Worm (Caenorhabditis elegans) whole organism, L2 larva: ENCODE data around the gene col-169.

ENCODE experiments used
- C34F6.9 ChIP-seq: fragments of 150-350 bp; optimal IDR thresholded peaks from 2 replicates; lab custom pipeline; 2014; ENCODE audit warnings: missing biosample characterization, missing genetic modification characterization
- F13H6.1 ChIP-seq: sonication (generic microtip); optimal IDR thresholded peaks from 2 replicates; lab custom pipeline; 2016; ENCODE audit warnings: missing genetic modification characterization, missing compliant biosample characterization
- R02D3.7 ChIP-seq: fragments of 150-350 bp; optimal IDR thresholded peaks from 2 replicates; lab custom pipeline; 2014; ENCODE audit warnings: missing biosample characterization, missing genetic modification characterization
- Y55F3AM.14 ChIP-seq: fragments of 200-800 bp; sonication (Bioruptor generic); optimal IDR thresholded peaks from 2 replicates; lab custom pipeline; 2018; ENCODE audit warnings: mild to moderate bottlenecking, missing genetic modification characterization, missing compliant biosample characterization
- ZK546.5 ChIP-seq: sonication (generic microtip); optimal IDR thresholded peaks from 2 replicates; lab custom pipeline; 2017; ENCODE audit warnings: missing biosample characterization, missing genetic modification characterization
- alr-1 ChIP-seq: fragments of 150-350 bp; optimal IDR thresholded peaks from 2 replicates; lab custom pipeline; 2014; ENCODE audit warnings: missing biosample characterization, missing genetic modification characterization
- ama-1 ChIP-seq: fragments of 150-350 bp; optimal IDR thresholded peaks from 2 replicates; lab custom pipeline; 2018; ENCODE audit warnings: inconsistent platforms
- blmp-1 ChIP-seq: sonication (generic microtip); optimal IDR thresholded peaks from 2 replicates; lab custom pipeline; 2017; ENCODE audit warnings: missing genetic modification characterization, mild to moderate bottlenecking, missing compliant biosample characterization, antibody characterized with exemption, moderate library complexity; ENCODE audit not compliant: insufficient read depth
- ceh-16 ChIP-seq: fragments of 150-350 bp; optimal IDR thresholded peaks from 2 replicates; lab custom pipeline; 2014; ENCODE audit warnings: missing biosample characterization, missing genetic modification characterization
- ceh-82 ChIP-seq: fragments of 150-350 bp; optimal IDR thresholded peaks from 2 replicates; lab custom pipeline; 2014; ENCODE audit warnings: missing biosample characterization, missing genetic modification characterization
- crh-2 ChIP-seq: sonication (generic microtip); optimal IDR thresholded peaks from 2 replicates; lab custom pipeline; 2017; ENCODE audit warnings: missing biosample characterization, missing genetic modification characterization
- dmd-4 ChIP-seq: sonication (generic microtip); optimal IDR thresholded peaks from 2 replicates; lab custom pipeline; 2017; ENCODE audit warnings: missing biosample characterization, missing genetic modification characterization
- egl-27 ChIP-seq: sonication (generic microtip); optimal IDR thresholded peaks from 3 replicates; lab custom pipeline; 2017; ENCODE audit warnings: missing biosample characterization, missing genetic modification reagents, missing genetic modification characterization
- elt-1 ChIP-seq: fragments of 150-350 bp; optimal IDR thresholded peaks from 2 replicates; lab custom pipeline; 2014; ENCODE audit warnings: missing biosample characterization, missing genetic modification characterization
- fos-1 ChIP-seq: fragments of 150-350 bp; optimal IDR thresholded peaks from 2 replicates; lab custom pipeline; 2014; ENCODE audit warnings: missing biosample characterization, missing genetic modification characterization
- gmeb-1 ChIP-seq: fragments of 150-350 bp; optimal IDR thresholded peaks from 2 replicates; lab custom pipeline; 2014; ENCODE audit warnings: missing biosample characterization, missing genetic modification characterization
- lin-11 ChIP-seq: fragments of 150-350 bp; sonication (generic microtip); optimal IDR thresholded peaks from 2 replicates; lab custom pipeline; 2014; ENCODE audit warnings: missing biosample characterization, missing genetic modification characterization, inconsistent platforms, mixed read lengths
- lin-13 ChIP-seq: fragments of 150-350 bp; optimal IDR thresholded peaks from 2 replicates; lab custom pipeline; 2014; ENCODE audit warnings: missing biosample characterization, missing genetic modification reagents, missing genetic modification characterization
- mab-5 ChIP-seq: fragments of 150-350 bp; optimal IDR thresholded peaks from 2 replicates; lab custom pipeline; 2014; ENCODE audit warnings: missing biosample characterization, missing genetic modification characterization
- nhr-10 ChIP-seq: sonication (generic microtip); optimal IDR thresholded peaks from 2 replicates; lab custom pipeline; 2017; ENCODE audit warnings: missing biosample characterization, missing genetic modification characterization
- nhr-12 ChIP-seq: fragments of 150-350 bp; optimal IDR thresholded peaks from 2 replicates; lab custom pipeline; 2014; ENCODE audit warnings: missing biosample characterization, missing genetic modification characterization
- nhr-129 ChIP-seq: fragments of 150-350 bp; optimal IDR thresholded peaks from 2 replicates; lab custom pipeline; 2014; ENCODE audit warnings: missing biosample characterization, missing genetic modification characterization
- nhr-21 ChIP-seq: fragments of 150-350 bp; optimal IDR thresholded peaks from 2 replicates; lab custom pipeline; 2014; ENCODE audit warnings: missing biosample characterization, missing genetic modification characterization
- nhr-23 ChIP-seq: fragments of 150-350 bp; optimal IDR thresholded peaks from 2 replicates; lab custom pipeline; 2014; ENCODE audit warnings: missing biosample characterization, missing genetic modification reagents, missing genetic modification characterization
- nhr-237 ChIP-seq: fragments of 150-350 bp; optimal IDR thresholded peaks from 2 replicates; lab custom pipeline; 2014; ENCODE audit warnings: missing biosample characterization, missing genetic modification characterization
- nhr-25 ChIP-seq: fragments of 150-350 bp; sonication (generic microtip); optimal IDR thresholded peaks from 3 replicates; lab custom pipeline; 2014; ENCODE audit warnings: missing biosample characterization, missing genetic modification characterization
- peb-1 ChIP-seq: fragments of 150-350 bp; optimal IDR thresholded peaks from 2 replicates; lab custom pipeline; 2014; ENCODE audit warnings: missing biosample characterization, missing genetic modification characterization
- sem-4 ChIP-seq: fragments of 150-350 bp; optimal IDR thresholded peaks from 2 replicates; lab custom pipeline; 2014; ENCODE audit warnings: missing biosample characterization, missing genetic modification reagents, missing genetic modification characterization
- sma-3 ChIP-seq: sonication (generic microtip); optimal IDR thresholded peaks from 2 replicates; lab custom pipeline; 2016; ENCODE audit warnings: missing genetic modification reagents, missing genetic modification characterization, missing compliant biosample characterization
- sma-9 ChIP-seq, 2 experiments: fragments of 150-350 bp in 1 of 2; sonication (generic microtip) in 1 of 2; optimal IDR thresholded peaks; 2 replicates each; lab custom pipeline; 2014 to 2016; ENCODE audit warnings: missing genetic modification characterization in 2 of 2, mild to moderate bottlenecking in 1 of 2, missing biosample characterization in 1 of 2, missing compliant biosample characterization in 1 of 2, missing genetic modification reagents in 1 of 2, moderate library complexity in 1 of 2
- unc-39 ChIP-seq: fragments of 150-350 bp; optimal IDR thresholded peaks from 2 replicates; lab custom pipeline; 2014; ENCODE audit warnings: missing biosample characterization, missing genetic modification characterization
- unc-55 ChIP-seq: fragments of 150-350 bp; sonication (generic microtip); optimal IDR thresholded peaks from 3 replicates; lab custom pipeline; 2014; ENCODE audit warnings: missing biosample characterization, missing genetic modification reagents, missing genetic modification characterization
- zag-1 ChIP-seq: fragments of 150-350 bp; optimal IDR thresholded peaks from 2 replicates; lab custom pipeline; 2014; ENCODE audit warnings: missing biosample characterization, missing genetic modification characterization
- ztf-1 ChIP-seq: fragments of 200-800 bp; sonication (Bioruptor generic); conservative IDR thresholded peaks from 2 replicates; pipeline ENCODE4 v1.3.6; 2022; ENCODE audit warnings: missing genetic modification characterization, missing compliant biosample characterization
- ztf-11 ChIP-seq: sonication (generic microtip); optimal IDR thresholded peaks from 2 replicates; lab custom pipeline; 2017; ENCODE audit warnings: missing biosample characterization, missing genetic modification characterization
- ztf-4 ChIP-seq: fragments of 150-350 bp; optimal IDR thresholded peaks from 2 replicates; lab custom pipeline; 2014; ENCODE audit warnings: missing biosample characterization, missing genetic modification characterization

col-169 gene

ce11 chrX:6333998-6334397, 5.0 kb downstream of the col-169 start, which contains the start of gene col-171:
TSS of gene col-171 (plus strand) at chrX:6334298.
- no peak for TF ChIP-seq sma-3 (GFP tag; lab: Kevin White, UChicago)
- no peak for TF ChIP-seq nhr-129 (tag; lab: Kevin White, UChicago)
- no peak for TF ChIP-seq mab-5
- TF ChIP-seq egl-27: no peak
- no peak for TF ChIP-seq nhr-23
- no peak for TF ChIP-seq sma-9 (GFP tag; optimal IDR thresholded peaks at IDR 0.05; lab: Kevin White, UChicago)
- TF ChIP-seq sma-9 (tag; optimal IDR thresholded peaks at IDR 0.05; lab: Kevin White, UChicago): no peak
- TF ChIP-seq, all 48 proteins: peak for 0

ce11 chrX:6334602-6335001, 5.6 kb downstream of the col-169 start:
- no peak for TF ChIP-seq sma-3 (GFP tag; lab: Kevin White, UChicago)
- 0 out of 2 replicates have a peak, but pooled peaks have one; percentile 76 for TF ChIP-seq ztf-1 (GFP tag; lab: Robert Waterston, UW)

ce11 chrX:6337338-6337737, 8.4 kb downstream of the col-169 start:
- TF ChIP-seq nhr-25 (tag; lab: Kevin White, UChicago): no peak
- TF ChIP-seq nhr-23: no peak
- TF ChIP-seq nhr-12: no peak

- TF ChIP-seq crh-2: no peak
- TF ChIP-seq peb-1: no peak
- TF ChIP-seq nhr-21 (tag; lab: Kevin White, UChicago): no peak
- no peak for TF ChIP-seq blmp-1 (tag; lab: Kevin White, UChicago)
- TF ChIP-seq nhr-10 (tag; lab: Kevin White, UChicago): no peak
- TF ChIP-seq nhr-237 (tag; lab: Kevin White, UChicago): no peak
- TF ChIP-seq nhr-25 (tag; lab: Kevin White, UChicago): no peak
- no peak for TF ChIP-seq C34F6.9 (tag; lab: Kevin White, UChicago)
- no peak for TF ChIP-seq gmeb-1 (tag; lab: Kevin White, UChicago)
- TF ChIP-seq lin-13: no peak
- TF ChIP-seq dmd-4: no peak
- TF ChIP-seq elt-1: no peak
- no peak for TF ChIP-seq ZK546.5 (tag; lab: Kevin White, UChicago)
- TF ChIP-seq lin-11 (tag; lab: Kevin White, UChicago): no peak
- no peak for TF ChIP-seq alr-1
- no peak for TF ChIP-seq sma-3 (GFP tag; lab: Kevin White, UChicago)
- TF ChIP-seq zag-1: no peak
- TF ChIP-seq Y55F3AM.14 (GFP tag; lab: Kevin White, UChicago): no peak
- TF ChIP-seq ceh-16: no peak
Observed at ce11 chrX:6337951-6338350, 9.0 kb downstream of the col-169 start, which contains the start of gene C03B1.13. TSS of gene C03B1.13 (minus strand) at chrX:6338051.

ce11 chrX:6338446-6338845, 9.5 kb downstream of the col-169 start:
- TF ChIP-seq fos-1 (tag; lab: Kevin White, UChicago) (peak; percentile 90), sma-3 (GFP tag; lab: Kevin White, UChicago) (peak; percentile 15), gmeb-1 (tag; lab: Kevin White, UChicago) (peak; percentile 22), ztf-11 (tag; lab: Kevin White, UChicago) (no peak), ama-1 (no peak), lin-11 (tag; lab: Kevin White, UChicago) (no peak), F13H6.1 (tag; lab: Kevin White, UChicago) (no peak), ztf-4 (tag; lab: Kevin White, UChicago) (no peak), sma-9 (GFP tag; optimal IDR thresholded peaks at IDR 0.05; lab: Kevin White, UChicago) (peak; percentile 65), sma-9 (tag; optimal IDR thresholded peaks at IDR 0.05; lab: Kevin White, UChicago) (no peak), egl-27 (peak; percentile 24), crh-2 (peak; percentile 54), ceh-82 (tag; lab: Kevin White, UChicago) (no peak), sem-4 (no peak)
- TF ChIP-seq, all 48 proteins: peak for 6

- no peak for TF ChIP-seq unc-55
- TF ChIP-seq crh-2: no peak
- no peak for TF ChIP-seq unc-39 (tag; lab: Kevin White, UChicago)
- TF ChIP-seq zag-1: no peak
- no peak for TF ChIP-seq ama-1
- TF ChIP-seq R02D3.7 (tag; lab: Kevin White, UChicago): no peak
- no peak for TF ChIP-seq nhr-10 (tag; lab: Kevin White, UChicago)
- no peak for TF ChIP-seq gmeb-1 (tag; lab: Kevin White, UChicago)
Observed at ce11 chrX:6341513-6341912, 12.6 kb downstream of the col-169 start, which contains the start of gene C03B1.7. TSS of gene C03B1.7 (plus strand) at chrX:6341813.
